Fruit fly (Drosophila melanogaster) whole organism, wandering third instar larva: ENCODE data around the gene EloB.

ENCODE experiments used
- Abd-B ChIP-seq: fragments of >200 bp; optimal IDR thresholded peaks from 2 replicates; lab custom pipeline; 2017; ENCODE audit warnings: missing biosample characterization, missing genetic modification characterization
- CG32264 ChIP-seq: fragments of 200-800 bp; sonication (Bioruptor generic); optimal IDR thresholded peaks from 2 replicates; lab custom pipeline; 2016; ENCODE audit warnings: missing biosample characterization, missing genetic modification characterization
- CG9705 ChIP-seq: fragments of 200-800 bp; sonication (Bioruptor generic); optimal IDR thresholded peaks from 2 replicates; lab custom pipeline; 2018; ENCODE audit warnings: missing biosample characterization, mild to moderate bottlenecking, missing genetic modification characterization
- Dfd ChIP-seq: fragments of >200 bp; optimal IDR thresholded peaks from 2 replicates; lab custom pipeline; 2017; ENCODE audit warnings: missing biosample characterization, missing genetic modification characterization
- Dif ChIP-seq: fragments of 200-275, 200-300 bp; sonication (Bioruptor generic); optimal IDR thresholded peaks from 2 replicates; lab custom pipeline; 2018; ENCODE audit warnings: missing biosample characterization, missing genetic modification characterization; ENCODE audit not compliant: partially characterized antibody
- GATAd ChIP-seq: sonication (Bioruptor generic); optimal IDR thresholded peaks from 2 replicates; lab custom pipeline; 2016; ENCODE audit warnings: missing biosample characterization, missing genetic modification characterization
- HLH106 ChIP-seq: fragments of 200-800 bp; optimal IDR thresholded peaks from 3 replicates; lab custom pipeline; 2019; ENCODE audit warnings: missing biosample characterization, mild to moderate bottlenecking, missing genetic modification characterization, moderate library complexity
- Hnf4 ChIP-seq: fragments of 200-800 bp; sonication (Bioruptor generic); optimal IDR thresholded peaks from 2 replicates; lab custom pipeline; 2016; ENCODE audit warnings: missing biosample characterization, mild to moderate bottlenecking, missing genetic modification characterization
- Hr83 ChIP-seq: fragments of 200-300 bp; sonication (Bioruptor generic); optimal IDR thresholded peaks from 2 replicates; lab custom pipeline; 2016; ENCODE audit warnings: missing biosample characterization, mild to moderate bottlenecking, missing genetic modification characterization, moderate library complexity; ENCODE audit not compliant: poor library complexity, severe bottlenecking
- Jra ChIP-seq: sonication (Bioruptor generic); optimal IDR thresholded peaks from 2 replicates; lab custom pipeline; 2016; ENCODE audit warnings: missing biosample characterization, missing genetic modification characterization
- Mio ChIP-seq: sonication (Bioruptor generic); optimal IDR thresholded peaks from 2 replicates; lab custom pipeline; 2016; ENCODE audit warnings: missing biosample characterization, missing genetic modification characterization
- Myc ChIP-seq: fragments of >200 bp; optimal IDR thresholded peaks from 2 replicates; lab custom pipeline; 2017
- Rel ChIP-seq, 2 experiments: fragments of 200-800 bp; sonication (Bioruptor generic) in 1 of 2; optimal IDR thresholded peaks; 2 replicates in 1 of 2; 3 replicates in 1 of 2; lab custom pipeline; 2016 to 2019; ENCODE audit warnings: mild to moderate bottlenecking in 2 of 2, missing biosample characterization in 2 of 2, missing genetic modification characterization in 2 of 2, moderate library complexity in 1 of 2
- Sp1 ChIP-seq: fragments of 200-800 bp; sonication (Bioruptor generic); optimal IDR thresholded peaks from 3 replicates; lab custom pipeline; 2019; ENCODE audit warnings: missing biosample characterization, mild to moderate bottlenecking, missing genetic modification characterization, moderate library complexity
- br ChIP-seq: fragments of 200-800 bp; sonication (Bioruptor generic); optimal IDR thresholded peaks from 2 replicates; lab custom pipeline; 2016; ENCODE audit warnings: missing biosample characterization, missing genetic modification characterization
- dmrt93B ChIP-seq: fragments of 200-800 bp; sonication (Bioruptor generic); optimal IDR thresholded peaks from 2 replicates; lab custom pipeline; 2018; ENCODE audit warnings: missing biosample characterization, mild to moderate bottlenecking, missing genetic modification characterization
- dsf ChIP-seq: sonication (Bioruptor generic); optimal IDR thresholded peaks from 2 replicates; lab custom pipeline; 2016; ENCODE audit warnings: missing biosample characterization, missing genetic modification characterization, borderline replicate concordance
- ey ChIP-seq: fragments of 200-800 bp; sonication (Bioruptor generic); optimal IDR thresholded peaks from 2 replicates; lab custom pipeline; 2016; ENCODE audit warnings: missing biosample characterization, missing genetic modification characterization
- foxo ChIP-seq, 2 experiments: fragments of 200-800 bp; sonication (Bioruptor generic); optimal IDR thresholded peaks; 2 replicates in 1 of 2; 3 replicates in 1 of 2; lab custom pipeline; 2016 to 2017; ENCODE audit warnings: missing biosample characterization in 2 of 2, missing genetic modification characterization in 2 of 2
- fru ChIP-seq: fragments of 200-800 bp; sonication (Bioruptor generic); optimal IDR thresholded peaks from 3 replicates; lab custom pipeline; 2016; ENCODE audit warnings: missing biosample characterization, mild to moderate bottlenecking, missing genetic modification characterization
- h ChIP-seq: fragments of 200-800 bp; sonication (Bioruptor generic); optimal IDR thresholded peaks from 3 replicates; lab custom pipeline; 2016; ENCODE audit warnings: missing biosample characterization, mild to moderate bottlenecking, missing genetic modification characterization
- jim ChIP-seq: fragments of 175-275, 200-325 bp; sonication (Bioruptor generic); optimal IDR thresholded peaks from 2 replicates; lab custom pipeline; 2016; ENCODE audit warnings: missing biosample characterization, mild to moderate bottlenecking, missing genetic modification characterization
- pan ChIP-seq: fragments of >200 bp; optimal IDR thresholded peaks from 2 replicates; lab custom pipeline; 2017
- psq ChIP-seq: fragments of 200-800 bp; sonication (Bioruptor generic); optimal IDR thresholded peaks from 3 replicates; lab custom pipeline; 2017; ENCODE audit warnings: missing biosample characterization, mild to moderate bottlenecking, missing genetic modification characterization, moderate library complexity
- rgr ChIP-seq: fragments of 200-800 bp; sonication (Bioruptor generic); optimal IDR thresholded peaks from 3 replicates; lab custom pipeline; 2016; ENCODE audit warnings: missing biosample characterization, mild to moderate bottlenecking, missing genetic modification characterization
- sage ChIP-seq: fragments of 200-800 bp; sonication (Bioruptor generic); optimal IDR thresholded peaks from 2 replicates; lab custom pipeline; 2016; ENCODE audit warnings: missing biosample characterization, mild to moderate bottlenecking, missing genetic modification characterization
- usp ChIP-seq: fragments of >200 bp; optimal IDR thresholded peaks from 2 replicates; lab custom pipeline; 2017; ENCODE audit warnings: missing biosample characterization, missing genetic modification characterization
- woc ChIP-seq: sonication (Bioruptor generic); optimal IDR thresholded peaks from 2 replicates; lab custom pipeline; 2016; ENCODE audit warnings: missing biosample characterization, mild to moderate bottlenecking, missing genetic modification characterization

Gene EloB

DNA sequence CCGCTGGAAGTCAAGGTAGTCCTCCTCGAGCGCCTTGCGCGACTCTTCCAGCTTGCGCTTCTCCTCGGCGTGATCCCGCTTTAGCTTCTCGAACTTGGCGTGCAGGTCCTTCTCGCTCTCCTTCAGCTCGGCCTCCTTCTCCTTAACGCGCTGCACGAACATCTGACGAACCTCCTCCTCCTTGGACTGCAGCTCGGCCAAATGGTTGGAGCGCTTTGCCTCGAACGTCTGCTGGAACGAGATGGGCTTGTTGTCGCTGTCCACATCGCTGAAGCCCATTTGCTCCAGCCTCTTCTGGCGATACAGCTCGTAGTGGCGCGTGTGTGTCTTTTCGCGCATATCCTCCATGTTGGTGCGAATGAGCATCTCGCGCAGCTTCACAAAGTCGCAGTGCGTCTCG is 6.8 kb upstream of the EloB start:
- TF ChIP-seq Hr83, result no peak
- no peak for TF ChIP-seq Dfd
- TF ChIP-seq Hnf4, result no peak

DNA sequence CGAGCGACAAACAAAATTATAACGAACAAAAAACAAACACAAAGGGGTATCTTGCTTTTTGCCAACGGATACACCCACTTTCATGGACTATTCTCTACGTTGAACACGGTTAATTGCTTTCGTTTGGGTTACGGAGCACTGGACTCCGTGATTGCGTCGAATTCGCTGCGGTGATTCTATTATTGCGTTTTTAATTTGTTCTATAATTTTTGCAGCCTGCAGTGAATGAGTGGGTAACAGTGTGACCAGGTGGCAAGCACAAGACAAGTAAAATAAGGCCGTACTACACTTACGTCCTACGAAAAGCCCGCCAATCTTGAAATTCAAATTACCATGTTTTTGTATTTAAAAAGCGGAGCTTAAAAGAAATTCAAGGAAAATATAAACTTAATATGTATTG is 5.9 kb upstream of the EloB start, which contains the start of gene CG16953:
TSS of gene CG16953 (minus strand) at position 268 of the 400 bp plus-strand sequence.
- TF ChIP-seq rgr (no peak), Rel (GFP tag; optimal IDR thresholded peaks at IDR 0.05; lab: Kevin White, UChicago) (no peak), Rel (tag; optimal IDR thresholded peaks at IDR 0.05; lab: Kevin White, UChicago) (peak; percentile 35), psq (GFP tag; lab: Kevin White, UChicago) (no peak), Mio (no peak), Jra (peak; percentile 28), GATAd (GFP tag; lab: Kevin White, UChicago) (no peak), Dif (GFP tag; lab: Kevin White, UChicago) (no peak), dsf (GFP tag; lab: Kevin White, UChicago) (no peak), Sp1 (GFP tag; lab: Kevin White, UChicago) (peak; percentile 14), fru (GFP tag; lab: Kevin White, UChicago) (no peak), br (GFP tag; lab: Kevin White, UChicago) (peak; percentile 1), foxo (GFP tag; optimal IDR thresholded peaks at IDR 0.05; lab: Kevin White, UChicago) (no peak), usp (GFP tag; lab: Kevin White, UChicago) (no peak), h (GFP tag; lab: Kevin White, UChicago) (no peak), CG32264 (no peak)

DNA sequence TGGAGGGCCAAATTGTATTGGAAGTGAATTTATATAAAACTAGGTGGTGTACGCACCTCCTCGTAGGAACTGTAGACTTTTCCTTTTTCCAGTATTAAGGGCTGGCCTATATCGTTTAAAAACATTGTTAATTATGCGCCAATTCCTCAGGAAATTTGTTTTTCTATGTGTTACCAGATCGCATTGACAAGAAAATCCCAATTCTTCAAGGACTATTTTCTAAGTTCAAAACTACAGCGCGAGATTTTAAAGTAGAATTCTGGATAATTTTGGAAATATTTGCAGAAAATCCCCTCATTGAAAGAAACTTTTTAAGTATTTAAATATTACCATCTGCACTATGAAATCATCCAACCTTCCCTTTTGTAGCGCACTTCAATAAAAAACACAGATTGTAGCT is 1.7 kb upstream of the EloB start, which contains the start of gene CG34008:
TSS of gene CG34008 (minus strand) at position 147 of the 400 bp plus-strand sequence.
- TF ChIP-seq Mio (no peak), Abd-B (GFP tag; lab: Kevin White, UChicago) (no peak), pan (lab: Kevin White, UChicago) (no peak), sage (no peak), Dfd (no peak), CG9705 (GFP tag; lab: Kevin White, UChicago) (no peak), Dif (GFP tag; lab: Kevin White, UChicago) (no peak), jim (GFP tag; lab: Kevin White, UChicago) (no peak)

DNA sequence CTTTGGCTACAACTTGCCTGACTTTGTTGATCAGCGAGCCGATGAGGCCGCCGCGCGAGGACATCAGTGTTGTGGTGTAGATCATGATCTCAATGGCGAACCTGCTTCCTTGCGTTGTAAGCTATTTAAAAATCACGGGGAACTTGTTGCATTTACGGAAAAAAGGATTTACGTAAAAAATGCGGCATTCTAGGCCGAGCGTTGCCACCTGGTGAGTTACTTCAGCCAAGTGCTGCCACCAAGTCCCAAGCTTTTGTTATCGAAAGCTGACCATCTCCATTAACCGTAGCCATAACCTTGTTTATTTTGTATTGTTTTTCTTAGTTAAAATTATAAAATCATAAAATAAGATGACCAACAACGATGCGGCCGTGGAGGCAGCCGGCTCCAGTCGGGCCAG is 2.9 kb downstream of the EloB start, which contains the start of the genes TFAM and CG5412:
TSS of gene TFAM (minus strand) at position 222 of the 400 bp plus-strand sequence.
TSS of gene CG5412 (plus strand) at position 265 of the 400 bp plus-strand sequence.
- TF ChIP-seq CG9705 (GFP tag; lab: Kevin White, UChicago), result no peak
- TF ChIP-seq, all 38 proteins: peak for 0

DNA sequence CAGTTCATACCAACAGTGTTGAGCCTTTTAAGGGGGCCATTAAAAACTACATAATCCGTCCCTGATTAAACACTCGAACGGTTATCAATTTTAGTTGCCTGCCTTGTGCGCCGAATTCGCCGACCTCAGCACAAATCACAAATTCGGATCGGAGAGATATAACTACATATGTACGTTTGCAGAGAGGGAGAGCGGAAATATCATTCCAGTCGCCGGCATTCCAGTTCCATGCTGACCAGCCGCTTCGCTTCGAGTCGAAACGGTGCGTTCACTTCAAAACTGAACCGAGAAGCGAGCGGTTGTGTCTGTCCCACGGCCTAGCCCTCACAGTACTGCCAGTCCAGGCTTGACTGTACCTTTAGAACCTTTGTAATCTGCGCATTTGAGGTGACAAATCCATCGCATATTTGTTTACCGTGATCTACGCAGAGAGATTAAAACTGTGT is 5.1 kb downstream of the EloB start:
- no peak for TF ChIP-seq jim (GFP tag; lab: Kevin White, UChicago)
- no peak for TF ChIP-seq Abd-B (GFP tag; lab: Kevin White, UChicago)
- TF ChIP-seq dmrt93B, result no peak
- peak; percentile 15 for TF ChIP-seq Myc
- TF ChIP-seq Dif (GFP tag; lab: Kevin White, UChicago), result peak; percentile 73
- TF ChIP-seq foxo (GFP tag; optimal IDR thresholded peaks at IDR 0.05; lab: Kevin White, UChicago), result peak in 1 of 2 experiments; percentile 47
- no peak for TF ChIP-seq CG32264
- TF ChIP-seq woc (GFP tag; lab: Kevin White, UChicago), result no peak
- TF ChIP-seq ey (GFP tag; lab: Kevin White, UChicago), result peak; percentile 3
- TF ChIP-seq Rel (GFP tag; optimal IDR thresholded peaks at IDR 0.05; lab: Kevin White, UChicago), result no peak
- peak; percentile 14 for TF ChIP-seq Rel (tag; optimal IDR thresholded peaks at IDR 0.05; lab: Kevin White, UChicago)
- no peak for TF ChIP-seq Jra
- TF ChIP-seq HLH106 (tag; lab: Kevin White, UChicago), result no peak
- TF ChIP-seq Hr83, result peak; percentile 80
- TF ChIP-seq dsf (GFP tag; lab: Kevin White, UChicago), result no peak
- peak; percentile 37 for TF ChIP-seq rgr
- TF ChIP-seq Sp1 (GFP tag; lab: Kevin White, UChicago), result peak; percentile 48

DNA sequence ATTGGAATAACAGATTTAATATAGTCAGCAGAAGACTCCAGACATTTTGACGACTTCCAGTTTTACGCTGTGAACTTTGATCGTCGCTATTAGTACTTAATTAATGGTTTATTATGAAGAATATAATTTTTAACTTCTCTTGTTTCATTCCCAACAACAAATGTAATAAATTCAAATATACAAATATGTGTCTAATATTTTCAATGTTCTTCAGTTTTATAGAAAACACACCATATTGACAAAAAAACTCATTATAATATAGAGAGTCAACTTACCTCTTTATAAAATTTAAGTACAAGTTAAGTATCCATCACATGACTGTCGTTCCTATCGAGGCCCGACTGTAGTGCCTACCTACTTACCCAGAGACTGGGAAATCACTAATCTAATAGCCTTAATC is 6.3 kb downstream of the EloB start:
- no peak for TF ChIP-seq CG9705 (GFP tag; lab: Kevin White, UChicago)
- TF ChIP-seq pan (lab: Kevin White, UChicago), result no peak
- no peak for TF ChIP-seq Hnf4
